Fruit fly (Drosophila melanogaster) whole organism, embryonic: ENCODE data around the gene CG14882.

Source experiments
- Aef1 ChIP-seq: fragments of 200-800 bp; sonication (Bioruptor generic); IDR thresholded peaks from 3 replicates; pipeline ENCODE4 v1.3.6; 2022; ENCODE audit warnings: missing biosample characterization, missing genetic modification characterization
- Atf6 ChIP-seq: fragments of 200-800 bp; sonication (Bioruptor generic); IDR thresholded peaks from 2 replicates; pipeline ENCODE4 v1.3.6; 2022; ENCODE audit warnings: missing biosample characterization, missing genetic modification characterization
- CG11398 ChIP-seq: fragments of 200-800 bp; sonication (Bioruptor generic); optimal IDR thresholded peaks from 2 replicates; lab custom pipeline; 2016; ENCODE audit warnings: missing biosample characterization, missing genetic modification characterization
- CG11504 ChIP-seq: fragments of 200-800 bp; sonication (Bioruptor generic); optimal IDR thresholded peaks from 3 replicates; lab custom pipeline; 2019; ENCODE audit warnings: missing biosample characterization, mild to moderate bottlenecking, missing genetic modification characterization, moderate library complexity
- CG11696 ChIP-seq: fragments of 200-800 bp; sonication (Bioruptor generic); IDR thresholded peaks from 2 replicates; pipeline ENCODE4 v1.3.6; 2022; ENCODE audit warnings: missing biosample characterization, missing genetic modification characterization
- CG12104 ChIP-seq: fragments of 200-800 bp; sonication (Bioruptor generic); optimal IDR thresholded peaks from 3 replicates; lab custom pipeline; 2016; ENCODE audit warnings: missing biosample characterization, missing genetic modification characterization
- CG12219 ChIP-seq: fragments of 200-800 bp; sonication (Bioruptor generic); optimal IDR thresholded peaks from 3 replicates; lab custom pipeline; 2018; ENCODE audit warnings: missing biosample characterization, mild to moderate bottlenecking, missing genetic modification characterization
- CG12299 ChIP-seq: fragments of 200-800 bp; sonication (Bioruptor generic); optimal IDR thresholded peaks from 2 replicates; lab custom pipeline; 2018; ENCODE audit warnings: missing biosample characterization, mild to moderate bottlenecking, missing genetic modification characterization
- CG14667 ChIP-seq: fragments of 200-800 bp; sonication (Bioruptor generic); IDR thresholded peaks from 2 replicates; pipeline ENCODE4 v1.3.6; 2022; ENCODE audit warnings: missing biosample characterization, missing genetic modification characterization
- CG14860 ChIP-seq: fragments of 200-800 bp; sonication (Bioruptor generic); IDR thresholded peaks from 3 replicates; pipeline ENCODE4 v1.3.6; 2022; ENCODE audit warnings: missing biosample characterization, missing genetic modification characterization; ENCODE audit not compliant: partially characterized antibody
- CG1602 ChIP-seq: fragments of 200-800 bp; sonication (Bioruptor generic); optimal IDR thresholded peaks from 3 replicates; lab custom pipeline; 2016; ENCODE audit warnings: missing biosample characterization, missing genetic modification characterization
- CG17328 ChIP-seq: fragments of 200-800 bp; sonication (Bioruptor generic); IDR thresholded peaks from 2 replicates; pipeline ENCODE4 v1.3.6; 2022; ENCODE audit warnings: missing biosample characterization, missing genetic modification characterization
- CG18262 ChIP-seq: fragments of 200-800 bp; optimal IDR thresholded peaks from 3 replicates; lab custom pipeline; 2019; ENCODE audit warnings: missing biosample characterization, mild to moderate bottlenecking, missing genetic modification characterization, moderate library complexity
- CG18764 ChIP-seq: fragments of 200-800 bp; sonication (Bioruptor generic); optimal IDR thresholded peaks from 3 replicates; lab custom pipeline; 2016; ENCODE audit warnings: missing biosample characterization, missing genetic modification characterization
- CG2120 ChIP-seq: fragments of 200-800 bp; sonication (Bioruptor generic); optimal IDR thresholded peaks from 3 replicates; lab custom pipeline; 2016; ENCODE audit warnings: missing biosample characterization, missing genetic modification characterization
- CG2889 ChIP-seq: fragments of 200-800 bp; sonication (Bioruptor generic); IDR thresholded peaks from 3 replicates; pipeline ENCODE4 v1.3.6; 2022; ENCODE audit warnings: missing biosample characterization, missing genetic modification characterization
- CG30403 ChIP-seq: fragments of 200-800 bp; sonication (Bioruptor generic); optimal IDR thresholded peaks from 3 replicates; lab custom pipeline; 2016; ENCODE audit warnings: missing biosample characterization, missing genetic modification characterization
- CG3163 ChIP-seq: fragments of 200-800 bp; sonication (Bioruptor generic); optimal IDR thresholded peaks from 3 replicates; lab custom pipeline; 2016; ENCODE audit warnings: missing biosample characterization, missing genetic modification characterization
- CG32767 ChIP-seq: fragments of 200-800 bp; sonication (Bioruptor generic); IDR thresholded peaks from 2 replicates; pipeline ENCODE4 v1.3.6; 2022; ENCODE audit warnings: missing biosample characterization, missing genetic modification characterization
- CG34422 ChIP-seq: fragments of 200-800 bp; sonication (Bioruptor generic); IDR thresholded peaks from 3 replicates; pipeline ENCODE4 v1.3.6; 2022; ENCODE audit warnings: missing biosample characterization, missing genetic modification characterization
- CG3838 ChIP-seq: fragments of 200-800 bp; sonication (Bioruptor generic); optimal IDR thresholded peaks from 3 replicates; lab custom pipeline; 2016; ENCODE audit warnings: missing biosample characterization, missing genetic modification characterization
- CG6654 ChIP-seq: fragments of 200-800 bp; sonication (Bioruptor generic); optimal IDR thresholded peaks from 2 replicates; lab custom pipeline; 2017; ENCODE audit warnings: missing biosample characterization, mild to moderate bottlenecking, missing genetic modification characterization
- CG6813 ChIP-seq: fragments of 200-800 bp; sonication (Bioruptor generic); optimal IDR thresholded peaks from 2 replicates; lab custom pipeline; 2017; ENCODE audit warnings: missing biosample characterization, missing genetic modification characterization, mild to moderate bottlenecking, moderate library complexity, missing genetic modification reagents
- CG9215 ChIP-seq: fragments of 200-800 bp; sonication (Bioruptor generic); IDR thresholded peaks from 2 replicates; pipeline ENCODE4 v1.3.6; 2022; ENCODE audit warnings: missing biosample characterization, missing genetic modification characterization
- CG9437 ChIP-seq: fragments of 200-800 bp; sonication (Bioruptor generic); optimal IDR thresholded peaks from 2 replicates; lab custom pipeline; 2018; ENCODE audit warnings: missing biosample characterization, mild to moderate bottlenecking, missing genetic modification characterization
- Doc2 ChIP-seq: fragments of 200-800 bp; sonication (Bioruptor generic); IDR thresholded peaks from 2 replicates; pipeline ENCODE4 v1.3.6; 2022; ENCODE audit warnings: missing biosample characterization, missing genetic modification characterization
- Fer3 ChIP-seq: fragments of 200-800 bp; sonication (Bioruptor generic); optimal IDR thresholded peaks from 2 replicates; lab custom pipeline; 2018; ENCODE audit warnings: missing biosample characterization, mild to moderate bottlenecking, missing genetic modification characterization, moderate library complexity
- Oli ChIP-seq: fragments of 200-800 bp; sonication (Bioruptor generic); optimal IDR thresholded peaks from 2 replicates; lab custom pipeline; 2018; ENCODE audit warnings: missing biosample characterization, mild to moderate bottlenecking, missing genetic modification characterization, moderate library complexity
- Pdp1 ChIP-seq, 2 experiments: fragments of 200-800 bp; sonication (Bioruptor generic); optimal IDR thresholded peaks; 3 replicates each; lab custom pipeline; 2016; ENCODE audit warnings: missing biosample characterization in 2 of 2, missing genetic modification characterization in 2 of 2, mild to moderate bottlenecking in 1 of 2, moderate library complexity in 1 of 2
- Ptx1 ChIP-seq: fragments of 200-800 bp; sonication (Bioruptor generic); IDR thresholded peaks from 2 replicates; pipeline ENCODE4 v1.3.6; 2022; ENCODE audit warnings: missing biosample characterization, missing genetic modification characterization
- Rfx ChIP-seq: fragments of 200-800 bp; sonication (Bioruptor generic); IDR thresholded peaks from 2 replicates; pipeline ENCODE4 v1.3.6; 2022; ENCODE audit warnings: missing biosample characterization, missing genetic modification characterization
- Sry-δ ChIP-seq: fragments of 200-800 bp; sonication (Bioruptor generic); optimal IDR thresholded peaks from 2 replicates; lab custom pipeline; 2016; ENCODE audit warnings: missing biosample characterization, missing genetic modification characterization
- Stat92E ChIP-seq, 3 experiments: fragments of >200 bp in 2 of 3; fragments of 200-800 bp in 1 of 3; sonication (Bioruptor generic) in 1 of 3; optimal IDR thresholded peaks; 2 replicates each; lab custom pipeline; 2017 to 2019; ENCODE audit warnings: missing biosample characterization in 3 of 3, missing genetic modification characterization in 3 of 3, mild to moderate bottlenecking in 1 of 3, moderate library complexity in 1 of 3
- TFAM ChIP-seq: fragments of 200-800 bp; sonication (Bioruptor generic); optimal IDR thresholded peaks from 2 replicates; lab custom pipeline; 2017; ENCODE audit warnings: missing biosample characterization, missing genetic modification characterization, inconsistent platforms
- ac ChIP-seq: fragments of 200-800 bp; sonication (Bioruptor generic); optimal IDR thresholded peaks from 3 replicates; lab custom pipeline; 2017; ENCODE audit warnings: missing biosample characterization, mild to moderate bottlenecking, missing genetic modification characterization
- bcd ChIP-seq: fragments of 200-800 bp; sonication (Bioruptor generic); optimal IDR thresholded peaks from 2 replicates; lab custom pipeline; 2017; ENCODE audit warnings: missing biosample characterization, mild to moderate bottlenecking, missing genetic modification characterization
- btn ChIP-seq: fragments of 200-800 bp; sonication (Bioruptor generic); optimal IDR thresholded peaks from 2 replicates; lab custom pipeline; 2016; ENCODE audit warnings: missing biosample characterization, missing genetic modification characterization
- cad ChIP-seq: fragments of >200 bp; optimal IDR thresholded peaks from 2 replicates; lab custom pipeline; 2017; ENCODE audit warnings: missing biosample characterization, missing genetic modification characterization
- exex ChIP-seq: fragments of 200-800 bp; sonication (Bioruptor generic); optimal IDR thresholded peaks from 4 replicates; lab custom pipeline; 2018; ENCODE audit warnings: missing biosample characterization, mild to moderate bottlenecking, missing genetic modification characterization, moderate library complexity
- fd96Cb ChIP-seq: fragments of 200-800 bp; sonication (Bioruptor generic); optimal IDR thresholded peaks from 2 replicates; lab custom pipeline; 2018; ENCODE audit warnings: missing biosample characterization, mild to moderate bottlenecking, missing genetic modification characterization, moderate library complexity
- fru ChIP-seq: fragments of >200 bp; optimal IDR thresholded peaks from 2 replicates; lab custom pipeline; 2017
- ftz-f1 ChIP-seq: fragments of 200-800 bp; sonication (Bioruptor generic); optimal IDR thresholded peaks from 2 replicates; lab custom pipeline; 2016; ENCODE audit warnings: missing biosample characterization, missing genetic modification characterization
- h ChIP-seq: fragments of >200 bp; optimal IDR thresholded peaks from 2 replicates; lab custom pipeline; 2017
- jigr1 ChIP-seq: fragments of 200-800 bp; sonication (Bioruptor generic); IDR thresholded peaks from 3 replicates; pipeline ENCODE4 v1.3.6; 2022; ENCODE audit warnings: missing biosample characterization, missing genetic modification characterization
- pan ChIP-seq, 4 experiments: fragments of >200 bp in 3 of 4; fragments of 200-800 bp in 1 of 4; sonication (Bioruptor generic) in 1 of 4; optimal IDR thresholded peaks in 3 of 4; IDR thresholded peaks in 1 of 4; 2 replicates each; pipeline versions ENCODE4 v1.3.6 to Lab custom; 2017 to 2022; ENCODE audit warnings: missing biosample characterization in 2 of 4, missing genetic modification characterization in 2 of 4, mixed read lengths in 1 of 4
- sens ChIP-seq: fragments of 200-800 bp; sonication (Bioruptor generic); peaks from one replicate; lab custom pipeline; 2016; ENCODE audit warnings: missing biosample characterization, missing genetic modification characterization
- sens-2 ChIP-seq: fragments of 200-800 bp; sonication (Bioruptor generic); IDR thresholded peaks from 2 replicates; pipeline ENCODE4 v1.3.6; 2022; ENCODE audit warnings: missing biosample characterization, missing genetic modification characterization
- slbo ChIP-seq: fragments of 200-800 bp; sonication (Bioruptor generic); IDR thresholded peaks from 2 replicates; pipeline ENCODE4 v1.3.6; 2022; ENCODE audit warnings: missing biosample characterization, missing genetic modification characterization
- sna ChIP-seq: fragments of 200-800 bp; sonication (Bioruptor generic); IDR thresholded peaks from 2 replicates; pipeline ENCODE4 v1.3.6; 2022; ENCODE audit warnings: missing biosample characterization, missing genetic modification characterization; ENCODE audit not compliant: partially characterized antibody
- sqz ChIP-seq: fragments of 200-800 bp; sonication (Bioruptor generic); optimal IDR thresholded peaks from 3 replicates; lab custom pipeline; 2018; ENCODE audit warnings: missing biosample characterization, mild to moderate bottlenecking, missing genetic modification characterization
- tup ChIP-seq: fragments of 200-800 bp; sonication (Bioruptor generic); optimal IDR thresholded peaks from 2 replicates; lab custom pipeline; 2016; ENCODE audit warnings: missing biosample characterization, mild to moderate bottlenecking, missing genetic modification characterization, moderate library complexity
- yki ChIP-seq: fragments of >200 bp; optimal IDR thresholded peaks from 3 replicates; lab custom pipeline; 2018

Gene CG14882

DNA sequence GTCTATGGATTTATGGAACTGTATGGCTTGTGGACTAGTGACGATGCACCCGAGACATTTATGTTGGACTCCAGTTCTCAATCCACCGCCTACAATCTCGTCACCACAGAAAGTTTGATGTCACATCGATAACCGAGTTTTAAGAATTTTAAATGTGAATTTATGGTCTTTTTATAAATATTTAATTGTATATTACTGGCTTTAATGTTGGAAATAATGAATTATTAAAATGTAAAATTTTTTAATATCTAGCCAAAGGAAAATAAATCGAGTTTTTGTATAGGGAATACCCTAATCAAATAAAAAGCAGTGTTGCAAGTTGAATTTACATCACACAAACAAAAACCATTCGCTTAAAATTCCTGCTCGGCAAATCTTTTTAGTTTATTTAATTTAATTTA is 10.3 kb upstream of the CG14882 start, which contains the start of gene Fntb (continued):
- peak; percentile 77 for TF ChIP-seq CG18262 (tag; lab: Kevin White, UChicago)
- TF ChIP-seq sens, result peak; percentile 81
- no peak for TF ChIP-seq yki (lab: Kevin White, UChicago)
- TF ChIP-seq CG9215, result no peak
- peak; percentile 16 for TF ChIP-seq CG3838
- 0 out of 2 replicates have a peak, but pooled peaks have one; percentile 38 for TF ChIP-seq CG17328 (GFP tag; lab: Robert Waterston, UW)
- peak; percentile 73 for TF ChIP-seq Ptx1 (GFP tag; lab: Robert Waterston, UW)
- TF ChIP-seq CG2889 (GFP tag; lab: Robert Waterston, UW), result no peak
- TF ChIP-seq sens-2 (GFP tag; lab: Robert Waterston, UW), result no peak
- peak; percentile 25 to 57 for TF ChIP-seq Pdp1 (GFP tag; optimal IDR thresholded peaks at IDR 0.05; lab: Kevin White, UChicago)
- no peak for TF ChIP-seq exex (tag; lab: Kevin White, UChicago)
- TF ChIP-seq cad (GFP tag; lab: Kevin White, UChicago), result no peak
- TF ChIP-seq CG11696, result 0 out of 2 replicates have a peak, but pooled peaks have one; percentile 20
- peak; percentile 80 for TF ChIP-seq CG30403
- TF ChIP-seq CG12104 (GFP tag; lab: Kevin White, UChicago), result peak; percentile 40
- TF ChIP-seq h, result no peak
- peak; percentile 71 for TF ChIP-seq Aef1 (GFP tag; lab: Robert Waterston, UW)
- peak; percentile 42; the same call in 1 of the 3 replicates for TF ChIP-seq CG34422 (GFP tag; lab: Robert Waterston, UW)
- TF ChIP-seq CG14667 (GFP tag; lab: Robert Waterston, UW), result peak; percentile 38; the same call in 1 of the 2 replicates
- TF ChIP-seq CG11398 (GFP tag; lab: Kevin White, UChicago), result no peak
- no peak for TF ChIP-seq bcd (GFP tag; lab: Kevin White, UChicago)
- TF ChIP-seq fd96Cb (tag; lab: Kevin White, UChicago), result peak; percentile 70
- peak; percentile 15 for TF ChIP-seq tup (GFP tag; lab: Kevin White, UChicago)
- peak; percentile 53 for TF ChIP-seq CG1602
- TF ChIP-seq btn (GFP tag; lab: Kevin White, UChicago), result no peak
- no peak for TF ChIP-seq ftz-f1 (GFP tag; lab: Kevin White, UChicago)
- TF ChIP-seq Stat92E (GFP tag; optimal IDR thresholded peaks at IDR 0.05; lab: Kevin White, UChicago), result no peak
- no peak for TF ChIP-seq CG14860
- peak; percentile 64 for TF ChIP-seq CG9437
- no peak for TF ChIP-seq ac (GFP tag; lab: Kevin White, UChicago)
- TF ChIP-seq Oli (tag; lab: Kevin White, UChicago), result peak; percentile 68
- peak; percentile 34; the same call in 1 of the 2 replicates for TF ChIP-seq CG32767 (GFP tag; lab: Robert Waterston, UW)
- TF ChIP-seq pan (optimal IDR thresholded peaks at IDR 0.05; lab: Kevin White, UChicago), result no peak
- peak in 1 of 2 experiments; percentile 58 for TF ChIP-seq pan (GFP tag; optimal IDR thresholded peaks at IDR 0.05 in 1 of 2, IDR thresholded peaks at IDR 0.05 in 1 of 2)
- TF ChIP-seq Fer3 (tag; lab: Kevin White, UChicago), result peak; percentile 78
- TF ChIP-seq Rfx (GFP tag; lab: Robert Waterston, UW), result peak; percentile 69
- peak; percentile 39 for TF ChIP-seq CG12219 (GFP tag; lab: Kevin White, UChicago)
- no peak for TF ChIP-seq jigr1 (GFP tag; lab: Robert Waterston, UW)
- TF ChIP-seq Doc2, result no peak
- TF ChIP-seq Atf6 (GFP tag; lab: Robert Waterston, UW), result peak; percentile 45; the same call in 1 of the 2 replicates
- peak; percentile 78 for TF ChIP-seq CG2120 (GFP tag; lab: Kevin White, UChicago)
- TF ChIP-seq CG12299 (tag; lab: Kevin White, UChicago), result peak; percentile 48
- no peak for TF ChIP-seq CG6654 (GFP tag; lab: Kevin White, UChicago)
- TF ChIP-seq sqz (GFP tag; lab: Kevin White, UChicago), result no peak
- no peak for TF ChIP-seq fru (lab: Kevin White, UChicago)
- no peak for TF ChIP-seq Sry-δ (GFP tag; lab: Kevin White, UChicago)
- TF ChIP-seq slbo (GFP tag; lab: Robert Waterston, UW), result peak; percentile 70
- TF ChIP-seq CG3163, result no peak
- TF ChIP-seq CG18764 (GFP tag; lab: Kevin White, UChicago), result peak; percentile 51
- TF ChIP-seq CG6813, result peak; percentile 13
- TF ChIP-seq CG11504 (tag; lab: Kevin White, UChicago), result no peak
- no peak for TF ChIP-seq sna (GFP tag; lab: Robert Waterston, UW)
- no peak for TF ChIP-seq TFAM
